Worm (Caenorhabditis elegans) whole organism, L4 larva: ENCODE measurements around the gene C35B1.8.

Experiments
- D1046.2 ChIP-seq: fragments of 200-800 bp; sonication (Bioruptor generic); IDR thresholded peaks from 2 replicates; pipeline ENCODE4 v1.3.6; 2022; ENCODE audit warnings: missing genetic modification characterization, missing compliant biosample characterization
- F26F4.8 ChIP-seq: fragments of 200-800 bp; sonication (Bioruptor generic); conservative IDR thresholded peaks from 2 replicates; pipeline ENCODE4 v1.3.6; 2022; ENCODE audit warnings: missing genetic modification characterization, missing compliant biosample characterization
- F37D6.2 ChIP-seq: sonication (generic microtip); optimal IDR thresholded peaks from 2 replicates; lab custom pipeline; 2016; ENCODE audit warnings: mild to moderate bottlenecking, missing genetic modification characterization, missing compliant biosample characterization
- T20F7.1 ChIP-seq: fragments of 200-800 bp; sonication (Bioruptor generic); optimal IDR thresholded peaks from 2 replicates; lab custom pipeline; 2018; ENCODE audit warnings: mild to moderate bottlenecking, missing genetic modification characterization, missing compliant biosample characterization
- T26A8.4 ChIP-seq: fragments of 200-800 bp; sonication (Bioruptor generic); IDR thresholded peaks from 2 replicates; pipeline ENCODE4 v1.3.6; 2022; ENCODE audit warnings: missing genetic modification characterization, missing compliant biosample characterization
- Y48G9A.11 ChIP-seq: fragments of 200-800 bp; sonication (Bioruptor generic); IDR thresholded peaks from 2 replicates; pipeline ENCODE4 v1.3.6; 2022; ENCODE audit warnings: missing genetic modification reagents, missing genetic modification characterization, missing compliant biosample characterization
- Y75B8A.6 ChIP-seq: fragments of 200-800 bp; sonication (Bioruptor generic); IDR thresholded peaks from 2 replicates; pipeline ENCODE4 v1.3.6; 2022; ENCODE audit warnings: missing genetic modification reagents, missing genetic modification characterization, missing compliant biosample characterization
- aly-2 ChIP-seq: sonication (generic microtip); optimal IDR thresholded peaks from 2 replicates; lab custom pipeline; 2018; ENCODE audit warnings: missing biosample characterization, missing genetic modification characterization
- arid-1 ChIP-seq: fragments of 200-800 bp; sonication (Bioruptor generic); conservative IDR thresholded peaks from 2 replicates; pipeline ENCODE4 v1.3.6; 2022; ENCODE audit warnings: missing genetic modification reagents, missing genetic modification characterization, missing compliant biosample characterization
- ceh-20 ChIP-seq: fragments of 200-800 bp; sonication (Bioruptor generic); IDR thresholded peaks from 2 replicates; pipeline ENCODE4 v1.3.6; 2022; ENCODE audit warnings: missing genetic modification reagents, missing genetic modification characterization, missing compliant biosample characterization
- ceh-28 ChIP-seq: fragments of 150-350 bp; optimal IDR thresholded peaks from 2 replicates; lab custom pipeline; 2014; ENCODE audit warnings: missing biosample characterization, missing genetic modification reagents, missing genetic modification characterization
- ceh-62 ChIP-seq: sonication (generic microtip); optimal IDR thresholded peaks from 2 replicates; lab custom pipeline; 2017; ENCODE audit warnings: missing biosample characterization, missing genetic modification characterization
- ces-1 ChIP-seq: fragments of 150-350 bp; sonication (generic microtip); optimal IDR thresholded peaks from 4 replicates; lab custom pipeline; 2014; ENCODE audit warnings: missing biosample characterization, missing genetic modification reagents, missing genetic modification characterization
- cey-2 ChIP-seq: sonication (generic microtip); optimal IDR thresholded peaks from 3 replicates; lab custom pipeline; 2017; ENCODE audit warnings: missing genetic modification characterization, mild to moderate bottlenecking, missing compliant biosample characterization, antibody characterized with exemption, borderline replicate concordance; ENCODE audit not compliant: insufficient read depth
- ctbp-1 ChIP-seq: fragments of 200-800 bp; sonication (Bioruptor generic); IDR thresholded peaks from 2 replicates; pipeline ENCODE4 v1.3.6; 2022; ENCODE audit warnings: missing genetic modification reagents, missing genetic modification characterization, missing compliant biosample characterization
- daf-16 ChIP-seq, 3 experiments: sonication (generic microtip); optimal IDR thresholded peaks; 2 replicates each; lab custom pipeline; 2016 to 2017; ENCODE audit warnings: missing genetic modification characterization in 3 of 3, missing genetic modification reagents in 3 of 3, mild to moderate bottlenecking in 2 of 3, missing compliant biosample characterization in 2 of 3, missing biosample characterization in 1 of 3, moderate library complexity in 1 of 3
- dve-1 ChIP-seq: sonication (generic microtip); optimal IDR thresholded peaks from 2 replicates; lab custom pipeline; 2017; ENCODE audit warnings: antibody characterized with exemption, mild to moderate bottlenecking, missing genetic modification characterization, missing compliant biosample characterization; ENCODE audit not compliant: insufficient read depth
- gei-8 ChIP-seq: fragments of 200-800 bp; sonication (Bioruptor generic); optimal IDR thresholded peaks from 2 replicates; lab custom pipeline; 2018; ENCODE audit warnings: mild to moderate bottlenecking, missing genetic modification characterization, missing compliant biosample characterization
- jun-1 ChIP-seq: fragments of 150-350 bp; optimal IDR thresholded peaks from 2 replicates; lab custom pipeline; 2014; ENCODE audit warnings: missing biosample characterization, missing genetic modification reagents, missing genetic modification characterization
- lin-1 ChIP-seq: fragments of 200-800 bp; sonication (Bioruptor generic); IDR thresholded peaks from 2 replicates; pipeline ENCODE4 v1.3.6; 2022; ENCODE audit warnings: missing genetic modification reagents, missing genetic modification characterization, missing compliant biosample characterization
- lin-13 ChIP-seq: fragments of 150-350 bp; optimal IDR thresholded peaks from 2 replicates; lab custom pipeline; 2014; ENCODE audit warnings: missing biosample characterization, missing genetic modification reagents, missing genetic modification characterization
- lin-15B ChIP-seq: fragments of 150-350 bp; sonication (generic microtip); optimal IDR thresholded peaks from 3 replicates; lab custom pipeline; 2014; ENCODE audit warnings: missing biosample characterization, missing genetic modification characterization
- lin-29 ChIP-seq: fragments of 200-800 bp; sonication (Bioruptor generic); IDR thresholded peaks from 2 replicates; pipeline ENCODE4 v1.3.6; 2022; ENCODE audit warnings: missing genetic modification reagents, missing genetic modification characterization, missing compliant biosample characterization
- lir-3 ChIP-seq: sonication (generic microtip); optimal IDR thresholded peaks from 2 replicates; lab custom pipeline; 2016; ENCODE audit warnings: mild to moderate bottlenecking, missing genetic modification characterization, missing compliant biosample characterization
- madf-5 ChIP-seq, 2 experiments: fragments of 200-800 bp; sonication (Bioruptor generic); IDR thresholded peaks; 2 replicates each; pipeline ENCODE4 v1.3.6; 2022; ENCODE audit warnings: missing compliant biosample characterization in 2 of 2, missing genetic modification characterization in 2 of 2
- mes-2 ChIP-seq: sonication (generic microtip); optimal IDR thresholded peaks from 2 replicates; lab custom pipeline; 2016; ENCODE audit warnings: missing genotype, mild to moderate bottlenecking, missing genetic modification characterization, missing compliant biosample characterization; ENCODE audit not compliant: poor library complexity, severe bottlenecking
- mxl-2 ChIP-seq: fragments of 200-800 bp; sonication (Bioruptor generic); conservative IDR thresholded peaks from 2 replicates; pipeline ENCODE4 v1.3.6; 2022; ENCODE audit warnings: missing genetic modification reagents, missing genetic modification characterization, missing compliant biosample characterization
- nhr-102 ChIP-seq: sonication (generic microtip); optimal IDR thresholded peaks from 2 replicates; lab custom pipeline; 2016; ENCODE audit warnings: mild to moderate bottlenecking, missing genetic modification characterization, moderate library complexity, missing compliant biosample characterization
- nhr-28 ChIP-seq: fragments of 150-350 bp; optimal IDR thresholded peaks from 2 replicates; lab custom pipeline; 2014; ENCODE audit warnings: missing biosample characterization, missing genetic modification characterization
- nhr-41 ChIP-seq: fragments of 200-800 bp; sonication (Bioruptor generic); IDR thresholded peaks from 2 replicates; pipeline ENCODE4 v1.3.6; 2022; ENCODE audit warnings: missing genetic modification reagents, missing genetic modification characterization, missing compliant biosample characterization
- nhr-6 ChIP-seq: fragments of 150-350 bp; optimal IDR thresholded peaks from 2 replicates; lab custom pipeline; 2014; ENCODE audit warnings: missing biosample characterization, missing genetic modification characterization
- pha-4 ChIP-seq, 2 experiments: fragments of 150-350 bp in 1 of 2; fragments of 200-800 bp in 1 of 2; sonication (Bioruptor generic) in 1 of 2; IDR thresholded peaks in 1 of 2; optimal IDR thresholded peaks in 1 of 2; 2 replicates each; pipeline versions ENCODE4 v1.3.6 to Lab custom; 2014 to 2022; ENCODE audit warnings: missing genetic modification characterization in 2 of 2, missing genetic modification reagents in 2 of 2, missing biosample characterization in 1 of 2, missing compliant biosample characterization in 1 of 2
- php-3 ChIP-seq: fragments of 200-800 bp; sonication (Bioruptor generic); IDR thresholded peaks from 2 replicates; pipeline ENCODE4 v1.3.6; 2022; ENCODE audit warnings: missing genetic modification reagents, missing genetic modification characterization, missing compliant biosample characterization
- pqm-1 ChIP-seq: sonication (generic microtip); optimal IDR thresholded peaks from 2 replicates; lab custom pipeline; 2017; ENCODE audit warnings: missing biosample characterization, missing genetic modification characterization
- set-16 ChIP-seq: fragments of 200-800 bp; sonication (Bioruptor generic); IDR thresholded peaks from 2 replicates; pipeline ENCODE4 v1.3.6; 2022; ENCODE audit warnings: missing genetic modification reagents, missing genetic modification characterization, missing compliant biosample characterization
- spr-1 ChIP-seq: sonication (generic microtip); optimal IDR thresholded peaks from 2 replicates; lab custom pipeline; 2016; ENCODE audit warnings: mild to moderate bottlenecking, missing genetic modification characterization, missing compliant biosample characterization
- tra-1 ChIP-seq: fragments of 200-800 bp; sonication (Bioruptor generic); IDR thresholded peaks from 2 replicates; pipeline ENCODE4 v1.3.6; 2022; ENCODE audit warnings: missing genetic modification reagents, missing genetic modification characterization, missing compliant biosample characterization
- unc-130 ChIP-seq: sonication (generic microtip); optimal IDR thresholded peaks from 2 replicates; lab custom pipeline; 2016; ENCODE audit warnings: missing genetic modification reagents, missing genetic modification characterization, missing compliant biosample characterization
- unc-39 ChIP-seq: sonication (generic microtip); optimal IDR thresholded peaks from 2 replicates; lab custom pipeline; 2017; ENCODE audit warnings: missing biosample characterization, missing genetic modification characterization
- unc-62 ChIP-seq, 3 experiments: fragments of 150-350 bp in 1 of 3; sonication (generic microtip); optimal IDR thresholded peaks in 2 of 3; peaks in 1 of 3; 1 replicate in 1 of 3; 2 replicates in 2 of 3; lab custom pipeline; 2014 to 2017; ENCODE audit warnings: missing biosample characterization in 3 of 3, missing genetic modification characterization in 3 of 3, missing genetic modification reagents in 3 of 3, missing genotype in 1 of 3
- vab-7 ChIP-seq: fragments of 200-800 bp; sonication (Bioruptor generic); IDR thresholded peaks from 2 replicates; pipeline ENCODE4 v1.3.6; 2022; ENCODE audit warnings: missing genetic modification reagents, missing genetic modification characterization, missing compliant biosample characterization
- zfp-2 ChIP-seq: sonication (generic microtip); optimal IDR thresholded peaks from 2 replicates; lab custom pipeline; 2016; ENCODE audit warnings: mild to moderate bottlenecking, missing genetic modification characterization, missing compliant biosample characterization
- zfp-3 ChIP-seq: fragments of 200-800 bp; sonication (Bioruptor generic); conservative IDR thresholded peaks from 2 replicates; pipeline ENCODE4 v1.3.6; 2022; ENCODE audit warnings: missing genetic modification reagents, missing genetic modification characterization, missing compliant biosample characterization
- zip-2 ChIP-seq: fragments of 150-350 bp; optimal IDR thresholded peaks from 2 replicates; lab custom pipeline; 2014; ENCODE audit warnings: missing biosample characterization, missing genetic modification characterization

Gene C35B1.8

ce11 chrIV:4041006-4041405, 37.8 kb downstream of the C35B1.8 start:
- peak; percentile 61 for TF ChIP-seq ceh-28
- TF ChIP-seq madf-5 (GFP tag; IDR thresholded peaks at IDR 0.05; lab: Robert Waterston, UW), result no peak
- peak; percentile 23; the same call in 1 of the 2 replicates for TF ChIP-seq set-16

DNA sequence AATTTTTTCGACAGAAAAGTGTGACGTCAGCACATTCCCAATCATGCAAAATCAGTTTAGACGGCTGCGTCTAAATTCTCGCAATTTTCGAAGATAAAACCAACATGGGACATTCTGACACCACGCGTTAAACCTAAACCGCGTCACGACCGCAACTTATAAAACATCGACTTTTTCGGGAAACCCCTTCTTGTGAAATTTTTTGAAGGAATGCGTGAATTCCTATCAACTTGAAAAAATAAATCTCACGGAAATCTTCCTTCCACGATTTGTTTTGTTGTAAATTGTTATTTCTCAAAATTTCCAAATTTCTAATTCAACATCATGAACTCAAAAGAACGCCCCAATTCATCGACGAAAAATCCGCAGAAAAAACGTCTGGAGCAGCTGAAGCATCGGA, 38.8 kb downstream of the C35B1.8 start, which contains the start of gene F35F11.2:
Gene F35F11.2, plus strand, starts transcription at position 301 of the 400 bp plus-strand sequence.
- TF ChIP-seq F37D6.2 (tag; lab: Kevin White, UChicago), result no peak
- TF ChIP-seq ces-1, result no peak
- TF ChIP-seq T20F7.1 (GFP tag; lab: Kevin White, UChicago), result no peak
- no peak for TF ChIP-seq pqm-1 (tag; lab: Kevin White, UChicago)
- no peak for TF ChIP-seq cey-2 (tag; lab: Kevin White, UChicago)
- no peak for TF ChIP-seq ctbp-1 (GFP tag; lab: Robert Waterston, UW)
- no peak for TF ChIP-seq gei-8 (GFP tag; lab: Kevin White, UChicago)
- no peak for TF ChIP-seq jun-1 (tag; lab: Kevin White, UChicago)
- TF ChIP-seq ceh-20, result no peak
- no peak for TF ChIP-seq madf-5 (GFP tag; IDR thresholded peaks at IDR 0.05; lab: Robert Waterston, UW)
- TF ChIP-seq F26F4.8 (GFP tag; lab: Robert Waterston, UW), result no peak
- no peak for TF ChIP-seq lin-13 (GFP tag; lab: Kevin White, UChicago)
- no peak for TF ChIP-seq pha-4 (GFP tag; IDR thresholded peaks at IDR 0.05; lab: Robert Waterston, UW)
- no peak for TF ChIP-seq pha-4 (tag; optimal IDR thresholded peaks at IDR 0.05; lab: Kevin White, UChicago)
- no peak for TF ChIP-seq nhr-28 (tag; lab: Kevin White, UChicago)
- TF ChIP-seq aly-2, result no peak

DNA sequence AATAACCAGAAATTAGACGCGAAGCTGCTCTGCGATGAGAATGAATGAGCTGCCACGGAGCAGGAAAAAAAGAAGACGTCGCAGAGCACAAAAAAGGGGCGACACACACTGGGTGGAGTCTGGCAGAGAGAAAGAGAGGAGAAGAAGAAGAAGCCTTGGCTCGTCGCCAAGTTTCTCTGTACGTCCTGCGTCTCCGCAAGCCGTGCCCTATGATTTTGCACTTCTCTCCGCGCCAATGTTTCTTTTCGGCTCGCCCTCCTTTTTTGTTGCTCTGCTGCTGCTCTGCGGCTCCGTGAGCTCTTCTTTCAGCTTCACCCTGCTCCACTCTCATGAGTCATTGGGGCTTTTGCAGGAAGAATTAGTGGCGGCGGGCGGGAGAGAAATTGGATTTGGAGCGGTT, 43.9 kb downstream of the C35B1.8 start, which contains the start of gene hlh-30:
Gene hlh-30, minus strand, starts transcription at position 69 of the 400 bp plus-strand sequence.
- no peak for TF ChIP-seq spr-1 (tag; lab: Kevin White, UChicago)
- TF ChIP-seq ceh-62, result no peak
- TF ChIP-seq Y75B8A.6 (GFP tag; lab: Robert Waterston, UW), result no peak
- no peak for TF ChIP-seq zfp-2
- peak; percentile 9 for TF ChIP-seq nhr-28 (tag; lab: Kevin White, UChicago)
- no peak for TF ChIP-seq nhr-41 (GFP tag; lab: Robert Waterston, UW)
- TF ChIP-seq ceh-20, result no peak
- no peak for TF ChIP-seq D1046.2 (GFP tag; lab: Robert Waterston, UW)
- no peak for TF ChIP-seq nhr-102 (tag; lab: Kevin White, UChicago)
- TF ChIP-seq unc-39 (tag; lab: Kevin White, UChicago), result no peak
- no peak for TF ChIP-seq daf-16 (GFP tag; optimal IDR thresholded peaks at IDR 0.05; lab: Kevin White, UChicago)
- peak; percentile 12 for TF ChIP-seq daf-16 (tag; optimal IDR thresholded peaks at IDR 0.05; lab: Kevin White, UChicago)
- TF ChIP-seq zip-2 (tag; lab: Kevin White, UChicago), result no peak
- TF ChIP-seq jun-1 (tag; lab: Kevin White, UChicago), result no peak
- TF ChIP-seq arid-1 (GFP tag; lab: Robert Waterston, UW), result no peak
- TF ChIP-seq lir-3 (tag; lab: Kevin White, UChicago), result no peak
- no peak for TF ChIP-seq T26A8.4 (GFP tag; lab: Robert Waterston, UW)
- no peak for TF ChIP-seq ces-1
- no peak for TF ChIP-seq php-3 (GFP tag; lab: Robert Waterston, UW)
- no peak for TF ChIP-seq pqm-1 (tag; lab: Kevin White, UChicago)
- peak; percentile 90 for TF ChIP-seq set-16
- TF ChIP-seq lin-15B, result no peak
- no peak for TF ChIP-seq lin-1 (GFP tag; lab: Robert Waterston, UW)
- TF ChIP-seq mxl-2 (GFP tag; lab: Robert Waterston, UW), result no peak
- TF ChIP-seq nhr-6 (tag; lab: Kevin White, UChicago), result peak; percentile 20
- no peak for TF ChIP-seq aly-2
- no peak for TF ChIP-seq cey-2 (tag; lab: Kevin White, UChicago)
- TF ChIP-seq unc-130 (GFP tag; lab: Kevin White, UChicago), result no peak
- peak; percentile 11 for TF ChIP-seq mes-2 (tag; lab: Kevin White, UChicago)
- no peak for TF ChIP-seq Y48G9A.11 (GFP tag; lab: Robert Waterston, UW)
- no peak for TF ChIP-seq zfp-3 (GFP tag; lab: Robert Waterston, UW)
- TF ChIP-seq dve-1, result peak; percentile 29
- TF ChIP-seq vab-7 (GFP tag; lab: Robert Waterston, UW), result no peak
- TF ChIP-seq lin-29 (GFP tag; lab: Robert Waterston, UW), result no peak
- 0 out of 2 replicates have a peak, but pooled peaks have one; percentile 38 for TF ChIP-seq tra-1 (GFP tag; lab: Robert Waterston, UW)
- TF ChIP-seq unc-62 (GFP tag; optimal IDR thresholded peaks at IDR 0.05 in 1 of 2; lab: Kevin White, UChicago), result no peak
- TF ChIP-seq unc-62 (tag; optimal IDR thresholded peaks at IDR 0.05; lab: Kevin White, UChicago), result no peak
